Worm (Caenorhabditis elegans) whole organism, mixed stage, embryonic: ENCODE data around the gene F19B2.7.

Experiments used
- cnd-1 ChIP-seq: fragments of 200-800 bp; sonication (Bioruptor generic); optimal IDR thresholded peaks from 2 replicates; lab custom pipeline; 2018; ENCODE audit warnings: mild to moderate bottlenecking, missing genetic modification characterization, missing compliant biosample characterization
- elt-1 ChIP-seq: sonication (generic microtip); optimal IDR thresholded peaks from 2 replicates; lab custom pipeline; 2017; ENCODE audit warnings: missing genetic modification characterization, mild to moderate bottlenecking, missing compliant biosample characterization, antibody characterized with exemption, moderate library complexity, borderline replicate concordance; ENCODE audit not compliant: insufficient read depth
- elt-3 ChIP-seq: fragments of 150-350 bp; optimal IDR thresholded peaks from 2 replicates; lab custom pipeline; 2014; ENCODE audit warnings: missing biosample characterization, missing genetic modification characterization
- lin-13 ChIP-seq: fragments of 150-350 bp; optimal IDR thresholded peaks from 2 replicates; lab custom pipeline; 2014; ENCODE audit warnings: missing biosample characterization, missing genetic modification characterization
- lsy-2 ChIP-seq: fragments of 150-350 bp; optimal IDR thresholded peaks from 2 replicates; lab custom pipeline; 2014; ENCODE audit warnings: missing biosample characterization, missing genetic modification characterization
- mep-1 ChIP-seq: fragments of 150-350 bp; optimal IDR thresholded peaks from 2 replicates; lab custom pipeline; 2017; ENCODE audit warnings: missing biosample characterization, missing genetic modification reagents, missing genetic modification characterization, inconsistent platforms
- nhr-12 ChIP-seq: fragments of 150-350 bp; optimal IDR thresholded peaks from 2 replicates; lab custom pipeline; 2014; ENCODE audit warnings: missing biosample characterization, missing genetic modification characterization
- nhr-237 ChIP-seq: fragments of 150-350 bp; optimal IDR thresholded peaks from 2 replicates; lab custom pipeline; 2014; ENCODE audit warnings: missing biosample characterization, missing genetic modification characterization
- pha-4 ChIP-seq: fragments of 150-350 bp; optimal IDR thresholded peaks from 2 replicates; lab custom pipeline; 2018; ENCODE audit warnings: missing biosample characterization, missing genetic modification reagents, missing genetic modification characterization
- sem-2 ChIP-seq: fragments of 200-800 bp; sonication (Bioruptor generic); optimal IDR thresholded peaks from 2 replicates; lab custom pipeline; 2018; ENCODE audit warnings: mild to moderate bottlenecking, missing genetic modification characterization, missing compliant biosample characterization
- sptf-1 ChIP-seq: sonication (generic microtip); optimal IDR thresholded peaks from 2 replicates; lab custom pipeline; 2017; ENCODE audit warnings: mild to moderate bottlenecking, missing genetic modification characterization, moderate library complexity, missing compliant biosample characterization
- unc-62 ChIP-seq: fragments of 150-350 bp; optimal IDR thresholded peaks from 2 replicates; lab custom pipeline; 2014; ENCODE audit warnings: missing biosample characterization, missing genetic modification reagents, missing genetic modification characterization
- ztf-11 ChIP-seq: fragments of 150-350 bp; optimal IDR thresholded peaks from 2 replicates; lab custom pipeline; 2014; ENCODE audit warnings: missing biosample characterization, missing genetic modification characterization

DNA sequence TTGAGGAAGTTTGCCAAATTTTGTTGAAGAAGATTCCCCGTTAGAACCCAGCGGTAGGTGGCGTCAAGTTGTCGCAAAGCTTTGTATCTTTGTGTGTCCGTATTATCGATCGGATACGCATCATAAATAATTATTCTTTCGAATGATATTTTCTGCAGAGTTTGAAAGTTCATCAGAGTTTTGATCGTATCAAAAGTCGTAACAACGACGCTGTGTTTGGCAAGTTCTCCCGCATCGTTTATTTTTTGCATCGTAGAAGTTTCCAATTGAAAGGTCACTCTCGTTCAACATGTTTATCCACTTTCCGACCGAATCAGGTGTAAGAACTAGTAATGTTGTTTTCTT, 11.5 kb downstream of the F19B2.7 start:
- TF ChIP-seq pha-4 (no peak), mep-1 (tag; lab: Kevin White, UChicago) (no peak), cnd-1 (tag; lab: Kevin White, UChicago) (no peak), lin-13 (tag; lab: Kevin White, UChicago) (no peak), elt-1 (tag; lab: Kevin White, UChicago) (no peak), unc-62 (no peak), sem-2 (GFP tag; lab: Kevin White, UChicago) (no peak), nhr-237 (no peak), lsy-2 (tag; lab: Kevin White, UChicago) (no peak), elt-3 (tag; lab: Kevin White, UChicago) (no peak), nhr-12 (tag; lab: Kevin White, UChicago) (no peak), sptf-1 (tag; lab: Kevin White, UChicago) (no peak), ztf-11 (tag; lab: Kevin White, UChicago) (no peak)
